Fruit fly (Drosophila melanogaster): ENCODE data around the gene Icmt.

Gene Icmt

dm6 chr3L:13022160-13022853 lies 4.2 kb downstream of the Icmt start, which contains the start of gene Adk2:
Gene Adk2, minus strand, starts transcription at chr3L:13022688.
- TF ChIP-seq ttk (optimal IDR thresholded peaks at IDR 0.05) = no peak
- TF ChIP-seq psq (optimal IDR thresholded peaks at IDR 0.05) = no peak
- no peak for TF ChIP-seq insv (optimal IDR thresholded peaks at IDR 0.05)
- TF ChIP-seq Myc (optimal IDR thresholded peaks at IDR 0.05) = no peak
- TF ChIP-seq Sin3A (optimal IDR thresholded peaks at IDR 0.05) = no peak
- no peak for TF ChIP-seq h (optimal IDR thresholded peaks at IDR 0.05)

- TF ChIP-seq ttk (optimal IDR thresholded peaks at IDR 0.05) (no peak), h (optimal IDR thresholded peaks at IDR 0.05) (no peak), Sin3A (optimal IDR thresholded peaks at IDR 0.05) (no peak), psq (optimal IDR thresholded peaks at IDR 0.05) (no peak), insv (optimal IDR thresholded peaks at IDR 0.05) (no peak), Myc (optimal IDR thresholded peaks at IDR 0.05) (no peak)
These were observed 4.9 kb downstream of the Icmt start, which contains the start of gene RpS12 for dm6 chr3L:13022854-13023560. Gene RpS12, plus strand, starts transcription at chr3L:13023352.

- TF ChIP-seq insv (optimal IDR thresholded peaks at IDR 0.05) = no peak
- no peak for TF ChIP-seq psq (optimal IDR thresholded peaks at IDR 0.05)
- TF ChIP-seq Myc (optimal IDR thresholded peaks at IDR 0.05) = no peak
- TF ChIP-seq h (optimal IDR thresholded peaks at IDR 0.05) = no peak
- no peak for TF ChIP-seq Sin3A (optimal IDR thresholded peaks at IDR 0.05)
- TF ChIP-seq ttk (optimal IDR thresholded peaks at IDR 0.05) = no peak
These were observed 8.3 kb downstream of the Icmt start, which contains the start of gene Zmynd10 for dm6 chr3L:13026337-13026736. Gene Zmynd10, minus strand, starts transcription at chr3L:13026437.

- TF ChIP-seq Myc (optimal IDR thresholded peaks at IDR 0.05) = no peak
- no peak for TF ChIP-seq h (optimal IDR thresholded peaks at IDR 0.05)
- no peak for TF ChIP-seq insv (optimal IDR thresholded peaks at IDR 0.05)
- TF ChIP-seq Sin3A (optimal IDR thresholded peaks at IDR 0.05) = no peak
- TF ChIP-seq ttk (optimal IDR thresholded peaks at IDR 0.05) = no peak
- no peak for TF ChIP-seq psq (optimal IDR thresholded peaks at IDR 0.05)
These were observed 8.8 kb downstream of the Icmt start for dm6 chr3L:13026872-13027271.

DNA sequence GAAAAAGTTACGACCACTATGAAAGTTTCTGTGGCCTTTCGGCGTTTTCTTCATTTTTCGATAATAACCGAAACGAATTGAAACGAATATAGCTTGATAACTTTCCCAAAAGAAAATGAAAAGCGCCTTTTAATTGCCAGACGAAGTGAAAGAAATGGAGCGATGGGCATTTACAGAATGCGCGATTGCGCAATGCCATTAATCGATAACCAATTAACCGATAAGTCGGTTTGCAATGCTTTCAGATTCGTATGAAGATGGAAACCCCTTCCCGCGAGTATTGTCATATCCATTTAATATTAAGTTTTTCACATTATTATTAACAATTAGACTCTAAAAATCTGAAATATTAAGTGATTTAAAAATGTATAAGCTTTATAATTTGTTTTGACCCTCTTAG lies 9.3 kb downstream of the Icmt start:
- TF ChIP-seq h (optimal IDR thresholded peaks at IDR 0.05) = no peak
- no peak for TF ChIP-seq Sin3A (optimal IDR thresholded peaks at IDR 0.05)
- TF ChIP-seq Myc (optimal IDR thresholded peaks at IDR 0.05) = no peak
- no peak for TF ChIP-seq psq (optimal IDR thresholded peaks at IDR 0.05)

- TF ChIP-seq psq (optimal IDR thresholded peaks at IDR 0.05) = no peak
- no peak for TF ChIP-seq ttk (optimal IDR thresholded peaks at IDR 0.05)
- no peak for TF ChIP-seq h (optimal IDR thresholded peaks at IDR 0.05)
- TF ChIP-seq Myc (optimal IDR thresholded peaks at IDR 0.05) = no peak
- no peak for TF ChIP-seq insv (optimal IDR thresholded peaks at IDR 0.05)
- TF ChIP-seq Sin3A (optimal IDR thresholded peaks at IDR 0.05) = no peak
These were observed 10.7 kb downstream of the Icmt start, which contains the start of gene CG17672 for dm6 chr3L:13028740-13029139. Gene CG17672, plus strand, starts transcription at chr3L:13028962.

DNA sequence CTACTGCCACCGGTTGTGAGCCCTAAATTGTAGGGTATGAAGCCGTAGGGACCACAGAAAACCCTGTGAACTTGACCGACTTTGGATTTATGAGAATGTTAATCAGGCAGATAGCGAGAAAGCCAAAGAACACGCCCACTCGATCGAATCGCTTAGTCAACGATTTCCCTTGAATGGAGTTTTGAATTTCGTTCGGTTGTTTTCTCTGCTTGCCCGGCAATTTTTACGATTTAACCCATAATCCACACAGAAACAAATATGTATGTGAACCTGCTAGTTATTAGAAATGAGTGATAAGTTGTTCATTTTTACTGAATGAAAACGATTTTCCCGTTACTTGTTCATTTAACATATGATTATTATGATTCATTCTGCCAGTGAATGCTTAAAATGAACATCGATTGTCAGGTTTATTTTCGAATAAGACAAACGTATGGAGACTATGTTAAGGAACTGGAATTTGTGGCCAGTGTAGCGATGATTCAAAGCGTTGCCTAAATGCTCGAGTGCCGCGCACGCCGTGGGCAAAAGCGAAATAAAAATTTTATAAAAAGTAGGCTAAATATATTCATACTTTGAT lies 12.1 kb downstream of the Icmt start:
- TF ChIP-seq h (optimal IDR thresholded peaks at IDR 0.05) = no peak
- no peak for TF ChIP-seq Sin3A (optimal IDR thresholded peaks at IDR 0.05)
- TF ChIP-seq insv (optimal IDR thresholded peaks at IDR 0.05) = no peak
- TF ChIP-seq psq (optimal IDR thresholded peaks at IDR 0.05) = no peak
- no peak for TF ChIP-seq Myc (optimal IDR thresholded peaks at IDR 0.05)
- TF ChIP-seq ttk (optimal IDR thresholded peaks at IDR 0.05) = no peak

DNA sequence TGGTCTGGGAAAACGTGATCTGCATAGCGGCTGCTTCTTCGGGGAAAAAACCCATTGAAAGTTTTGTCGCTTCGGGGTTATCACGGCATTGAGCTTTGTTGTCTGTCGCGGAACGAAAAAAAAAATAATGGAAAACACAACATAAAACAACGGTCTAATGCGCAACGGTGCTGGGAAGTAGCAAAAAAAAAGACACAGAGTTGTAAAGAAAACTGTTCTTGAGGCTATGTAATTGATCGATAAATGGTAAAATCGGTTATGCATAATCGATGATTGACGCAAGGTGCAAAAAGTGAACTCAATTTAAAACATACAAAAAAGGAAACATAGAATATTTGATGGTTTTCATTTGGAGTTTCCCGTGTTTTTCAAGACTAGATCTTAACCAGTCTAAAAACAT lies 13.3 kb downstream of the Icmt start:
- TF ChIP-seq psq (optimal IDR thresholded peaks at IDR 0.05) = no peak
- no peak for TF ChIP-seq insv (optimal IDR thresholded peaks at IDR 0.05)
- no peak for TF ChIP-seq Sin3A (optimal IDR thresholded peaks at IDR 0.05)
- TF ChIP-seq Myc (optimal IDR thresholded peaks at IDR 0.05) = no peak
- no peak for TF ChIP-seq h (optimal IDR thresholded peaks at IDR 0.05)
- no peak for TF ChIP-seq ttk (optimal IDR thresholded peaks at IDR 0.05)

- no peak for TF ChIP-seq psq (optimal IDR thresholded peaks at IDR 0.05)
- TF ChIP-seq Myc (optimal IDR thresholded peaks at IDR 0.05) = no peak
- TF ChIP-seq h (optimal IDR thresholded peaks at IDR 0.05) = no peak
- TF ChIP-seq ttk (optimal IDR thresholded peaks at IDR 0.05) = no peak
- no peak for TF ChIP-seq insv (optimal IDR thresholded peaks at IDR 0.05)
- TF ChIP-seq Sin3A (optimal IDR thresholded peaks at IDR 0.05) = no peak
These were observed 14.2 kb downstream of the Icmt start for dm6 chr3L:13032085-13032914.

DNA sequence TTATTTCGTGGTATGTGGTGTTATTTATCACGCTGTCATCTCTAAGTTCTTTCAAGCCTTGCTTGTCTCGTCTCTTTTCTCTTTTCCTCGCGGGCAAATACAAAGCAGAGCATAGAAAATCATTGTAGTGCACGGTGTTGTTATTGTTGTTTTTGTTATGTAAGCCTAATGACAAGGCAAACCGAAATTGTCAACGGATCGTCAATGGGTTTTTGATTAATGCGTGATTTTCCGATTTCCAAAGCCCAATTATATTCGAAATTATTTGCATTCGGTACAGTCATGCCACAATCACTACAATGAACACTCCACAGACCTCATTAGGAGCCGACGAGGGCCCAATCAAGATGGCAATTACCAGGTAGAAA lies 14.8 kb downstream of the Icmt start:
- TF ChIP-seq psq (optimal IDR thresholded peaks at IDR 0.05) (no peak), Myc (optimal IDR thresholded peaks at IDR 0.05) (no peak), insv (optimal IDR thresholded peaks at IDR 0.05) (no peak), Sin3A (optimal IDR thresholded peaks at IDR 0.05) (no peak), h (optimal IDR thresholded peaks at IDR 0.05) (no peak), ttk (optimal IDR thresholded peaks at IDR 0.05) (no peak)

DNA sequence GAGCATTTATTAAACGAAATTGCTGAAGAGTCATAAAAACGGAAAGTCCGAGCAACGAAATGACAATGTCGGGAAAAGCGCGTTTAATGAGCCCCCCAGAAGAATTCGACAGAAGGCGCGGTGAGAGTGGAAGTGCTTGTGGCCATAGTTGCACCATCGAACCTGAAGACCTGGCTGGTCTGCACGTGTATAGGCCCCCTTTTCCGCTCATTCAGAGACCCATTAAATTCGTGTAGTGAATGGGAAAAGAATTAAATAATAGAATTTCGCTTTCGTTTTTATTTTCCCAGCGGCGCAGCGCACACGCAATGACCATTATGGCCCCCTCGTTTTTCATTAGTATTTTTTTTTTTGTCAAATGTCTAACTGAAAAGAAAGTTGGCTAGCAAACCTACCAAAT lies 15.3 kb downstream of the Icmt start:
- TF ChIP-seq h (optimal IDR thresholded peaks at IDR 0.05) (no peak), ttk (optimal IDR thresholded peaks at IDR 0.05) (no peak), Myc (optimal IDR thresholded peaks at IDR 0.05) (no peak), Sin3A (optimal IDR thresholded peaks at IDR 0.05) (no peak), insv (optimal IDR thresholded peaks at IDR 0.05) (no peak), psq (optimal IDR thresholded peaks at IDR 0.05) (no peak)

All from Kc167 (cell line).